Fruit fly (Drosophila melanogaster) whole organism, embryonic: ENCODE data around the gene CG31612.

Source experiments
- Antp ChIP-seq: fragments of 200-800 bp; sonication (Bioruptor generic); optimal IDR thresholded peaks from 3 replicates; lab custom pipeline; 2016; ENCODE audit warnings: missing biosample characterization, missing genetic modification characterization
- Bdp1 ChIP-seq: fragments of 200-800 bp; sonication (Bioruptor generic); optimal IDR thresholded peaks from 3 replicates; lab custom pipeline; 2016; ENCODE audit warnings: missing biosample characterization, missing genetic modification characterization
- CG10543 ChIP-seq: fragments of 200-800 bp; sonication (Bioruptor generic); optimal IDR thresholded peaks from 3 replicates; lab custom pipeline; 2017; ENCODE audit warnings: missing biosample characterization, mild to moderate bottlenecking, missing genetic modification characterization, moderate library complexity
- CG11085 ChIP-seq: fragments of 200-800 bp; sonication (Bioruptor generic); IDR thresholded peaks from 2 replicates; pipeline ENCODE4 v1.3.6; 2022; ENCODE audit warnings: missing biosample characterization, missing genetic modification characterization
- CG12236 ChIP-seq: fragments of 200-800 bp; sonication (Bioruptor generic); optimal IDR thresholded peaks from 2 replicates; lab custom pipeline; 2016; ENCODE audit warnings: missing biosample characterization, missing genetic modification characterization
- CG13296 ChIP-seq: fragments of 200-800 bp; sonication (Bioruptor generic); optimal IDR thresholded peaks from 3 replicates; lab custom pipeline; 2018; ENCODE audit warnings: missing biosample characterization, mild to moderate bottlenecking, missing genetic modification characterization
- CG13424 ChIP-seq: fragments of 200-800 bp; sonication (Bioruptor generic); optimal IDR thresholded peaks from 2 replicates; lab custom pipeline; 2019; ENCODE audit warnings: missing biosample characterization, mild to moderate bottlenecking, missing genetic modification characterization, moderate library complexity
- CG13894 ChIP-seq: fragments of 200-800 bp; sonication (Bioruptor generic); optimal IDR thresholded peaks from 3 replicates; lab custom pipeline; 2018; ENCODE audit warnings: missing biosample characterization, mild to moderate bottlenecking, missing genetic modification characterization, moderate library complexity
- CG15601 ChIP-seq: fragments of 200-800 bp; sonication (Bioruptor generic); optimal IDR thresholded peaks from 3 replicates; lab custom pipeline; 2019; ENCODE audit warnings: missing biosample characterization, mild to moderate bottlenecking, missing genetic modification characterization, moderate library complexity
- CG1647 ChIP-seq: fragments of 200-800 bp; sonication (Bioruptor generic); optimal IDR thresholded peaks from 3 replicates; lab custom pipeline; 2016; ENCODE audit warnings: missing biosample characterization, missing genetic modification characterization
- CG1792 ChIP-seq: fragments of 200-800 bp; sonication (Bioruptor generic); optimal IDR thresholded peaks from 2 replicates; lab custom pipeline; 2016; ENCODE audit warnings: missing biosample characterization, missing genetic modification characterization
- CG2129 ChIP-seq: fragments of 200-800 bp; sonication (Bioruptor generic); IDR thresholded peaks from 2 replicates; pipeline ENCODE4 v1.3.6; 2022; ENCODE audit warnings: missing biosample characterization, missing genetic modification characterization; ENCODE audit not compliant: partially characterized antibody
- CG2202 ChIP-seq: fragments of 200-800 bp; sonication (Bioruptor generic); optimal IDR thresholded peaks from 2 replicates; lab custom pipeline; 2018; ENCODE audit warnings: missing biosample characterization, mild to moderate bottlenecking, missing genetic modification characterization
- CG34224 ChIP-seq: fragments of 200-800 bp; sonication (Bioruptor generic); IDR thresholded peaks from 3 replicates; pipeline ENCODE4 v1.3.6; 2022; ENCODE audit warnings: missing biosample characterization, missing genetic modification characterization; ENCODE audit not compliant: partially characterized antibody
- CG4282 ChIP-seq: fragments of 200-800 bp; sonication (Bioruptor generic); optimal IDR thresholded peaks from 2 replicates; lab custom pipeline; 2016; ENCODE audit warnings: missing biosample characterization, missing genetic modification characterization
- CG4707 ChIP-seq: fragments of 200-800 bp; sonication (Bioruptor generic); optimal IDR thresholded peaks from 2 replicates; lab custom pipeline; 2018; ENCODE audit warnings: missing biosample characterization, mild to moderate bottlenecking, missing genetic modification characterization, moderate library complexity
- CG5180 ChIP-seq: fragments of 200-800 bp; sonication (Bioruptor generic); optimal IDR thresholded peaks from 3 replicates; lab custom pipeline; 2017; ENCODE audit warnings: missing biosample characterization, missing genetic modification characterization, mild to moderate bottlenecking, moderate library complexity, missing genetic modification reagents
- CG5953 ChIP-seq: fragments of 200-800 bp; sonication (Bioruptor generic); IDR thresholded peaks from 2 replicates; pipeline ENCODE4 v1.3.6; 2022; ENCODE audit warnings: missing biosample characterization, missing genetic modification characterization
- CG6175 ChIP-seq: fragments of 200-800 bp; sonication (Bioruptor generic); IDR thresholded peaks from 3 replicates; pipeline ENCODE4 v1.3.6; 2022; ENCODE audit warnings: missing biosample characterization, missing genetic modification characterization
- CG7556 ChIP-seq: fragments of 200-800 bp; sonication (Bioruptor generic); optimal IDR thresholded peaks from 2 replicates; lab custom pipeline; 2017; ENCODE audit warnings: missing biosample characterization, mild to moderate bottlenecking, missing genetic modification characterization
- CG7928 ChIP-seq: fragments of 200-800 bp; sonication (Bioruptor generic); optimal IDR thresholded peaks from 2 replicates; lab custom pipeline; 2017; ENCODE audit warnings: missing biosample characterization, mild to moderate bottlenecking, missing genetic modification characterization
- CG8281 ChIP-seq: fragments of 200-800 bp; sonication (Bioruptor generic); optimal IDR thresholded peaks from 2 replicates; lab custom pipeline; 2018; ENCODE audit warnings: missing biosample characterization, mild to moderate bottlenecking, missing genetic modification characterization, moderate library complexity
- CG8478 ChIP-seq: fragments of >200 bp; optimal IDR thresholded peaks from 2 replicates; lab custom pipeline; 2018
- Chrac-16 ChIP-seq: fragments of 200-800 bp; sonication (Bioruptor generic); optimal IDR thresholded peaks from 3 replicates; lab custom pipeline; 2016; ENCODE audit warnings: missing biosample characterization, missing genetic modification characterization
- CkIIα-i1 ChIP-seq: fragments of 200-800 bp; sonication (Bioruptor generic); IDR thresholded peaks from 2 replicates; pipeline ENCODE4 v1.3.6; 2022; ENCODE audit warnings: missing biosample characterization, missing genetic modification characterization
- Dfd ChIP-seq, 2 experiments: fragments of >200 bp; optimal IDR thresholded peaks; 2 replicates each; lab custom pipeline; 2017; ENCODE audit warnings: missing biosample characterization in 2 of 2, missing genetic modification characterization in 2 of 2
- E2f1 ChIP-seq: fragments of 200-800 bp; sonication (Bioruptor generic); IDR thresholded peaks from 2 replicates; pipeline ENCODE4 v1.3.6; 2022; ENCODE audit warnings: missing biosample characterization, missing genetic modification characterization
- Fer2 ChIP-seq: fragments of 200-800 bp; sonication (Bioruptor generic); optimal IDR thresholded peaks from 2 replicates; lab custom pipeline; 2018; ENCODE audit warnings: missing biosample characterization, mild to moderate bottlenecking, missing genetic modification characterization, moderate library complexity
- Hr78 ChIP-seq, 2 experiments: fragments of 200-800 bp in 1 of 2; fragments of >200 bp in 1 of 2; sonication (Bioruptor generic) in 1 of 2; optimal IDR thresholded peaks; 2 replicates each; lab custom pipeline; 2017 to 2019; ENCODE audit warnings: missing biosample characterization in 2 of 2, missing genetic modification characterization in 2 of 2, mild to moderate bottlenecking in 1 of 2, moderate library complexity in 1 of 2
- MBD-R2 ChIP-seq: fragments of 200-800 bp; sonication (Bioruptor generic); IDR thresholded peaks from 2 replicates; pipeline ENCODE4 v1.3.6; 2022; ENCODE audit warnings: missing biosample characterization, missing genetic modification characterization
- Max ChIP-seq: fragments of 200-800 bp; sonication (Bioruptor generic); optimal IDR thresholded peaks from 2 replicates; lab custom pipeline; 2016; ENCODE audit warnings: missing biosample characterization, mild to moderate bottlenecking, missing genetic modification characterization
- Meics ChIP-seq: fragments of 200-800 bp; sonication (Bioruptor generic); optimal IDR thresholded peaks from 2 replicates; lab custom pipeline; 2017; ENCODE audit warnings: missing biosample characterization, mild to moderate bottlenecking, missing genetic modification characterization
- NK7.1 ChIP-seq: fragments of 200-800 bp; sonication (Bioruptor generic); optimal IDR thresholded peaks from 3 replicates; lab custom pipeline; 2016; ENCODE audit warnings: missing biosample characterization, missing genetic modification characterization
- Sin3A ChIP-seq: fragments of >200 bp; optimal IDR thresholded peaks from 2 replicates; lab custom pipeline; 2018
- Tbp ChIP-seq: fragments of >200 bp; optimal IDR thresholded peaks from 2 replicates; lab custom pipeline; 2018; ENCODE audit warnings: missing biosample characterization, missing genetic modification characterization
- YL-1 ChIP-seq: fragments of 200-800 bp; sonication (Bioruptor generic); optimal IDR thresholded peaks from 3 replicates; lab custom pipeline; 2017; ENCODE audit warnings: missing biosample characterization, mild to moderate bottlenecking, missing genetic modification characterization
- az2 ChIP-seq: fragments of 200-800 bp; sonication (Bioruptor generic); optimal IDR thresholded peaks from 3 replicates; lab custom pipeline; 2016; ENCODE audit warnings: missing biosample characterization, missing genetic modification characterization
- chn ChIP-seq: fragments of 200-800 bp; sonication (Bioruptor generic); optimal IDR thresholded peaks from 2 replicates; lab custom pipeline; 2016; ENCODE audit warnings: missing biosample characterization, missing genetic modification characterization
- danr ChIP-seq: fragments of 200-800 bp; sonication (Bioruptor generic); IDR thresholded peaks from 2 replicates; pipeline ENCODE4 v1.3.6; 2022; ENCODE audit warnings: missing biosample characterization, missing genetic modification characterization
- emc ChIP-seq: fragments of 200-800 bp; sonication (Bioruptor generic); optimal IDR thresholded peaks from 2 replicates; lab custom pipeline; 2016; ENCODE audit warnings: missing biosample characterization, missing genetic modification characterization
- jing ChIP-seq: fragments of 200-800 bp; sonication (Bioruptor generic); optimal IDR thresholded peaks from 2 replicates; lab custom pipeline; 2018; ENCODE audit warnings: missing biosample characterization, mild to moderate bottlenecking, missing genetic modification characterization
- klu ChIP-seq: fragments of 200-800 bp; sonication (Bioruptor generic); IDR thresholded peaks from 2 replicates; pipeline ENCODE4 v1.3.6; 2022; ENCODE audit warnings: missing biosample characterization, missing genetic modification characterization
- luna ChIP-seq: fragments of 200-800 bp; sonication (Bioruptor generic); optimal IDR thresholded peaks from 2 replicates; lab custom pipeline; 2016; ENCODE audit warnings: missing biosample characterization, missing genetic modification characterization
- nerfin-1 ChIP-seq: fragments of 200-800 bp; sonication (Bioruptor generic); optimal IDR thresholded peaks from 3 replicates; lab custom pipeline; 2019; ENCODE audit warnings: missing biosample characterization, mild to moderate bottlenecking, missing genetic modification characterization, moderate library complexity
- pfk ChIP-seq: fragments of 200-800 bp; sonication (Bioruptor generic); optimal IDR thresholded peaks from 2 replicates; lab custom pipeline; 2018; ENCODE audit warnings: missing biosample characterization, mild to moderate bottlenecking, missing genetic modification characterization, moderate library complexity
- pho ChIP-seq: fragments of 200-800 bp; sonication (Bioruptor generic); optimal IDR thresholded peaks from 2 replicates; lab custom pipeline; 2016; ENCODE audit warnings: missing biosample characterization, missing genetic modification characterization
- sim ChIP-seq: fragments of 200-800 bp; sonication (Bioruptor generic); IDR thresholded peaks from 2 replicates; pipeline ENCODE4 v1.3.6; 2022; ENCODE audit warnings: missing biosample characterization, missing genetic modification characterization
- tna ChIP-seq: fragments of 200-800 bp; sonication (Bioruptor generic); IDR thresholded peaks from 2 replicates; pipeline ENCODE4 v1.3.6; 2022; ENCODE audit warnings: missing biosample characterization, missing genetic modification characterization; ENCODE audit not compliant: partially characterized antibody
- twi ChIP-seq: fragments of 200-800 bp; optimal IDR thresholded peaks from 2 replicates; lab custom pipeline; 2019; ENCODE audit warnings: missing biosample characterization, mild to moderate bottlenecking, missing genetic modification characterization, moderate library complexity
- usp ChIP-seq: fragments of >200 bp; optimal IDR thresholded peaks from 2 replicates; lab custom pipeline; 2017; ENCODE audit warnings: missing biosample characterization, missing genetic modification characterization
- vfl ChIP-seq: fragments of 200-800 bp; sonication (Bioruptor generic); optimal IDR thresholded peaks from 2 replicates; lab custom pipeline; 2016; ENCODE audit warnings: missing biosample characterization, missing genetic modification characterization
- vvl ChIP-seq: fragments of 200-800 bp; sonication (Bioruptor generic); IDR thresholded peaks from 2 replicates; pipeline ENCODE4 v1.3.6; 2022; ENCODE audit warnings: missing biosample characterization, missing genetic modification characterization

CG31612 gene

DNA sequence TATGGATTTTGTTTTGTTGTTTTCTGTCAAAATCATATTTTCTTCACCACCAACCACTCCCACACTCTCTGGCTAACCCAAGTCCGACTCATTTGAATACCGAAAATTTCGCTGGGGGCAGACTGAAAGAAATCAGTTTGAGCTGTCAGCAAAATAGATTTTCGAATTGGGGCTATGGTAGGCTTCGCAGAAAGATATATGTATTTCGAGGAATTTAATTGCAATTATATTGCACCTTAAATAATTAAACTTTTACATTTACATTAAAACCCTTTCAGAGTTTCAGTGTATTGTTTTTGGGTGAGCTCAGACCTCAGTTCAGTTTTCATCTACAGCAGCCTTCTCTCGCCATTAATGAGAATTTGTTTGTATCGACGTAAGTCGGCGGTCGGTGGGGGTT is 8.3 kb downstream of the CG31612 start (continued):
- no peak for TF ChIP-seq CG34224 (GFP tag; lab: Robert Waterston, UW)
- no peak for TF ChIP-seq CG8478 (lab: Kevin White, UChicago)
- TF ChIP-seq CG10543 (GFP tag; lab: Kevin White, UChicago) = no peak
- TF ChIP-seq nerfin-1 = peak; percentile 36
- peak; percentile 47 for TF ChIP-seq CG13296 (GFP tag; lab: Kevin White, UChicago)
- peak; percentile 57 for TF ChIP-seq Meics (GFP tag; lab: Kevin White, UChicago)
- no peak for TF ChIP-seq MBD-R2 (GFP tag; lab: Robert Waterston, UW)
- TF ChIP-seq CG6175 = no peak
- TF ChIP-seq Fer2 (tag; lab: Kevin White, UChicago) = no peak
- TF ChIP-seq CG4707 = no peak
- TF ChIP-seq Hr78 (GFP tag; optimal IDR thresholded peaks at IDR 0.05; lab: Kevin White, UChicago) = no peak
- TF ChIP-seq sim (GFP tag; lab: Robert Waterston, UW) = no peak
- peak; percentile 58 for TF ChIP-seq CG13424 (tag; lab: Kevin White, UChicago)
- no peak for TF ChIP-seq CG4282 (GFP tag; lab: Kevin White, UChicago)
- TF ChIP-seq Chrac-16 (GFP tag; lab: Kevin White, UChicago) = peak; percentile 32
- no peak for TF ChIP-seq luna
- TF ChIP-seq CG1792 (GFP tag; lab: Kevin White, UChicago) = peak; percentile 28
- no peak for TF ChIP-seq usp (GFP tag; lab: Kevin White, UChicago)
- TF ChIP-seq CG7556 (GFP tag; lab: Kevin White, UChicago) = peak; percentile 68
- TF ChIP-seq Bdp1 (GFP tag; lab: Kevin White, UChicago) = no peak
- no peak for TF ChIP-seq CG5180 (GFP tag; lab: Kevin White, UChicago)
- TF ChIP-seq CG11085 = no peak
- no peak for TF ChIP-seq vfl (GFP tag; lab: Kevin White, UChicago)
- TF ChIP-seq Tbp (GFP tag; lab: Kevin White, UChicago) = no peak
- TF ChIP-seq Sin3A (lab: Kevin White, UChicago) = no peak
- TF ChIP-seq pfk (GFP tag; lab: Kevin White, UChicago) = no peak
- no peak for TF ChIP-seq CG7928 (GFP tag; lab: Kevin White, UChicago)
- TF ChIP-seq chn (GFP tag; lab: Kevin White, UChicago) = peak; percentile 28
- TF ChIP-seq tna (GFP tag; lab: Robert Waterston, UW) = no peak
- TF ChIP-seq NK7.1 (GFP tag; lab: Kevin White, UChicago) = peak; percentile 21
- TF ChIP-seq CG2202 (tag; lab: Kevin White, UChicago) = peak; percentile 17
- no peak for TF ChIP-seq twi
- TF ChIP-seq vvl = peak; percentile 79
- peak; percentile 34 for TF ChIP-seq CG15601
- TF ChIP-seq danr (GFP tag; lab: Robert Waterston, UW) = peak; percentile 42; the same call in 1 of the 2 replicates
- peak; percentile 44; the same call in 1 of the 2 replicates for TF ChIP-seq E2f1
- TF ChIP-seq CG2129 = no peak
- no peak for TF ChIP-seq CG1647 (GFP tag; lab: Kevin White, UChicago)
- TF ChIP-seq pho = peak; percentile 45
- no peak for TF ChIP-seq CG12236 (GFP tag; lab: Kevin White, UChicago)
- TF ChIP-seq CG5953 (GFP tag; lab: Robert Waterston, UW) = no peak; the same call in 1 of the 2 replicates
- TF ChIP-seq emc = no peak
- no peak for TF ChIP-seq Max (GFP tag; lab: Kevin White, UChicago)
- TF ChIP-seq az2 (GFP tag; lab: Kevin White, UChicago) = peak; percentile 64
- TF ChIP-seq Dfd (GFP tag; optimal IDR thresholded peaks at IDR 0.05; lab: Kevin White, UChicago) = no peak
- no peak for TF ChIP-seq YL-1 (GFP tag; lab: Kevin White, UChicago)
- peak; percentile 72 for TF ChIP-seq CG13894
- peak; percentile 46 for TF ChIP-seq Antp (GFP tag; lab: Kevin White, UChicago)
- no peak for TF ChIP-seq CkIIα-i1 (GFP tag; lab: Robert Waterston, UW)
- TF ChIP-seq klu = no peak
- TF ChIP-seq jing (GFP tag; lab: Kevin White, UChicago) = peak; percentile 19
- peak; percentile 5 for TF ChIP-seq CG8281
